Fruit fly (Drosophila melanogaster) Kc167 (cell line): ENCODE data around the gene mamo.

ENCODE experiments used
- Myc ChIP-seq: fragments of >200 bp; optimal IDR thresholded peaks from 2 replicates; lab custom pipeline; 2017; ENCODE audit warnings: missing external identifiers
- h ChIP-seq: fragments of >200 bp; optimal IDR thresholded peaks from 3 replicates; lab custom pipeline; 2018; ENCODE audit warnings: missing external identifiers
- insv ChIP-seq: fragments of >200 bp; optimal IDR thresholded peaks from 3 replicates; lab custom pipeline; 2018; ENCODE audit warnings: missing external identifiers
- psq ChIP-seq: fragments of >200 bp; optimal IDR thresholded peaks from 2 replicates; lab custom pipeline; 2017; ENCODE audit warnings: missing external identifiers
- ttk ChIP-seq: sonication (Bioruptor generic); optimal IDR thresholded peaks from 2 replicates; lab custom pipeline; 2017; ENCODE audit warnings: missing external identifiers

DNA sequence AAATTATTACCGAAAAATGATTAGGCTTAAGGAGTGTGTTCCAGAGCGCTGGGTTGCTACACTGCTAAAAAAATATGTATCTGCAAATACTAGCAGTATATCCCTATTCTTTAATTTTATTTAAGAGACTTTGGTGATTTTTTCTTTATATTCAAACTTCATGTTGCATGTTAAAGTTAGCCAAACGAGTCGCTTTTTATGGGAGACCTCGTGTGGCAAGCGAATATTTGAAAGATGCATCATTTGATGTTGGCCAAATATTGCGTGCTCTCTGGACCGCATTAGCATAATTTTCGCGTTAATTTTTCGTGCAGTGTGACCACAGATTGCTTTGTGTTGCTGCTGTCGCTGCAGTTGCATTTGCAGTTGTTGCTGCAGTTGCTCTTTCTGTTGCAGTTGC lies 83.2 kb downstream of the mamo start:
- no peak for TF ChIP-seq insv
- no peak for TF ChIP-seq h (lab: Kevin White, UChicago)
- no peak for TF ChIP-seq ttk
- TF ChIP-seq psq (lab: Kevin White, UChicago) = no peak
- no peak for TF ChIP-seq Myc (lab: Kevin White, UChicago)
